Worm (Caenorhabditis elegans): ENCODE data around the gene btf-1.

DNA sequence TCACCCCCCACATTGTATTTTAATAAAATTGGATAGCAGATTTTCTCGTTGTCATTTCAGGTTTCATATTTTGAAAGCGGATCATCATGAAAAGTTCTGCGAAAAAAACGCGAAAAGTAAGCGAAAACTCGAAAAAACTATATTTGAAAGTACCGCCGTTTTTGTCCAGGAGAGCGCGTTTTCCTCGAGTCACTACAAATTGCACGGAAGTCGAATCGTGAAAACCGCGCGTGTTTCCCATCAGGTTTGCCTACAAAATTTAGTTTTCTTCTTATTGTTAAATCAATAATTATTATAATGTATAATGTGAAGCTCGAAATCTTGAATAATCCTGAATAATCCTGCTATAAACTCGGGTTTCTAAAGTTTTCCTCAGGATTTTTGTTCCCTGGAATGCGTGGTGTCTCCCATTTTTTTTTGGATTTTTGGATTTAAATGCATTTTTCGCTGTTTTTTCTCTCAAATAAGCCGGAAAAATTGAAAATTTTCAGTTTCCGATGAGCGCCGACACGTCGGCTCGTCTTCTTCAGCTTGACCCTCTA, at the start of gene btf-1:
- TF ChIP-seq nhr-76 (tag; optimal IDR thresholded peaks at IDR 0.05) = no peak
- peak; percentile 61 for TF ChIP-seq fkh-10 (GFP tag; optimal IDR thresholded peaks at IDR 0.05)
- TF ChIP-seq dve-1 (tag; optimal IDR thresholded peaks at IDR 0.05; ENCODE audit: insufficient read depth) = peak; percentile 92
- TF ChIP-seq ces-1 (GFP tag; optimal IDR thresholded peaks at IDR 0.05) = no peak
- no peak for TF ChIP-seq unc-39 (tag; optimal IDR thresholded peaks at IDR 0.05)
- no peak for TF ChIP-seq nhr-237 (tag; optimal IDR thresholded peaks at IDR 0.05)
- TF ChIP-seq R02D3.7 (tag; optimal IDR thresholded peaks at IDR 0.05) = no peak
- no peak for TF ChIP-seq ZK546.5 (tag; optimal IDR thresholded peaks at IDR 0.05)

All from whole organism, L4 larva.